Worm (Caenorhabditis elegans): Measurements from ENCODE around the gene T04B2.7.
"Not testable (repeated sequence)": the region's sequence is repeated elsewhere in the genome, so short reads cannot be mapped to it uniquely, and the experiment has no call there.

DNA sequence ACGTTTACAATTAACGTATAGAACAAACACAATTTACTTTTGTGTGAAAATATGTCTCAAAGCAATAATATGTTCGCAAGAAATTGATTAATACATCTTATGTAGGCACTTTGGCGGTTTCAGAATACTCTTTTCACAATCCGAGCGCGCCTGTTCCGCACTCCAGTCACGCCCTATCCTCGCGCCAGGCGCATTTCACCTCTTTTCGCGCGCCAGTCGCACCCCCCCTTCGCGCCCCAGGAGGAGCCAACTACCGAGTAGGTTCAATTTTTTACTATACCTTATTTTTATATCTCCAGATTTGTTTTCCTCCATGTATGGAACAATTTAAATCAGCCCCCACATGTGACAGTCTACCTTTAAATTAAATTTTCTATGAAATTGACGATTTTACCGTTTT lies 15.1 kb upstream of the T04B2.7 start:
- TF ChIP-seq fos-1, nhr-76 (tag; optimal IDR thresholded peaks at IDR 0.05): not testable (repeated sequence)

All from whole organism, L4 larva.